Worm (Caenorhabditis elegans): ENCODE results near the gene hpx-2.

The hpx-2 gene

ce11 chrV:13892457-13893375 lies 42.4 kb downstream of the hpx-2 start, which contains the start of gene sptl-3:
Gene sptl-3 (plus strand): TSS chrV:13893325.
- TF ChIP-seq T22C8.4 (GFP tag; IDR thresholded peaks at IDR 0.05) (no peak), flt-1 (GFP tag; IDR thresholded peaks at IDR 0.05) (no peak), tab-1 (GFP tag; IDR thresholded peaks at IDR 0.05) (no peak), ref-1 (GFP tag; conservative IDR thresholded peaks at IDR 0.05) (no peak), ztf-29 (GFP tag; IDR thresholded peaks at IDR 0.05) (no peak), med-1 (GFP tag; optimal IDR thresholded peaks at IDR 0.05; ENCODE audit: insufficient read depth) (no peak), ztf-23 (GFP tag; IDR thresholded peaks at IDR 0.05) (no peak), klf-2 (GFP tag; conservative IDR thresholded peaks at IDR 0.05) (no peak), cog-1 (tag; optimal IDR thresholded peaks at IDR 0.05) (no peak)

- TF ChIP-seq tab-1 (GFP tag; IDR thresholded peaks at IDR 0.05): no peak
- no peak for TF ChIP-seq ztf-29 (GFP tag; IDR thresholded peaks at IDR 0.05)
- TF ChIP-seq T22C8.4 (GFP tag; IDR thresholded peaks at IDR 0.05): no peak
- TF ChIP-seq flt-1 (GFP tag; IDR thresholded peaks at IDR 0.05): no peak
- TF ChIP-seq med-1 (GFP tag; optimal IDR thresholded peaks at IDR 0.05; ENCODE audit: insufficient read depth): no peak
- no peak for TF ChIP-seq ref-1 (GFP tag; conservative IDR thresholded peaks at IDR 0.05)
- no peak for TF ChIP-seq klf-2 (GFP tag; conservative IDR thresholded peaks at IDR 0.05)
- no peak for TF ChIP-seq ztf-23 (GFP tag; IDR thresholded peaks at IDR 0.05)
- TF ChIP-seq cog-1 (tag; optimal IDR thresholded peaks at IDR 0.05): no peak
These were observed 43.3 kb downstream of the hpx-2 start for ce11 chrV:13893583-13893982.

ce11 chrV:13898356-13898755 lies 48.1 kb downstream of the hpx-2 start, which contains the start of gene cyp-35C1:
Gene cyp-35C1 (minus strand): TSS chrV:13898487.
- no peak for TF ChIP-seq flt-1 (GFP tag; IDR thresholded peaks at IDR 0.05)

- TF ChIP-seq med-1 (GFP tag; optimal IDR thresholded peaks at IDR 0.05; ENCODE audit: insufficient read depth) (no peak), ztf-29 (GFP tag; IDR thresholded peaks at IDR 0.05) (no peak), klf-2 (GFP tag; conservative IDR thresholded peaks at IDR 0.05) (no peak), ref-1 (GFP tag; conservative IDR thresholded peaks at IDR 0.05) (no peak), T22C8.4 (GFP tag; IDR thresholded peaks at IDR 0.05) (no peak), cog-1 (tag; optimal IDR thresholded peaks at IDR 0.05) (no peak), flt-1 (GFP tag; IDR thresholded peaks at IDR 0.05) (no peak), tab-1 (GFP tag; IDR thresholded peaks at IDR 0.05) (no peak), ztf-23 (GFP tag; IDR thresholded peaks at IDR 0.05) (no peak)
These were observed 48.9 kb downstream of the hpx-2 start, which contains the start of gene oac-3 for ce11 chrV:13899213-13899612. Gene oac-3 (plus strand): TSS chrV:13899513.

ce11 chrV:13902495-13902894 lies 52.2 kb downstream of the hpx-2 start, which contains the start of gene C06B3.1:
Gene C06B3.1 (plus strand): TSS chrV:13902795.
- no peak for TF ChIP-seq ztf-23 (GFP tag; IDR thresholded peaks at IDR 0.05)
- no peak for TF ChIP-seq ref-1 (GFP tag; conservative IDR thresholded peaks at IDR 0.05)
- TF ChIP-seq klf-2 (GFP tag; conservative IDR thresholded peaks at IDR 0.05): no peak
- no peak for TF ChIP-seq T22C8.4 (GFP tag; IDR thresholded peaks at IDR 0.05)
- TF ChIP-seq tab-1 (GFP tag; IDR thresholded peaks at IDR 0.05): no peak
- TF ChIP-seq ztf-29 (GFP tag; IDR thresholded peaks at IDR 0.05): no peak
- TF ChIP-seq med-1 (GFP tag; optimal IDR thresholded peaks at IDR 0.05; ENCODE audit: insufficient read depth): no peak
- TF ChIP-seq cog-1 (tag; optimal IDR thresholded peaks at IDR 0.05): no peak
- TF ChIP-seq flt-1 (GFP tag; IDR thresholded peaks at IDR 0.05): no peak
